Worm (Caenorhabditis elegans) whole organism, L4/young adult: ENCODE data around the gene tag-153.

Experiments
- W03F9.2 ChIP-seq: fragments of 150-350 bp; optimal IDR thresholded peaks from 2 replicates; lab custom pipeline; 2014; ENCODE audit warnings: missing biosample characterization, missing genetic modification characterization
- dao-5 ChIP-seq: sonication (generic microtip); optimal IDR thresholded peaks from 2 replicates; lab custom pipeline; 2016; ENCODE audit warnings: missing genotype, missing genetic modification characterization, moderate library complexity, missing compliant biosample characterization
- him-1 ChIP-seq: sonication (generic microtip); optimal IDR thresholded peaks from 2 replicates; lab custom pipeline; 2016; ENCODE audit warnings: missing genotype, missing genetic modification reagents, missing genetic modification characterization, missing compliant biosample characterization

The tag-153 gene

DNA sequence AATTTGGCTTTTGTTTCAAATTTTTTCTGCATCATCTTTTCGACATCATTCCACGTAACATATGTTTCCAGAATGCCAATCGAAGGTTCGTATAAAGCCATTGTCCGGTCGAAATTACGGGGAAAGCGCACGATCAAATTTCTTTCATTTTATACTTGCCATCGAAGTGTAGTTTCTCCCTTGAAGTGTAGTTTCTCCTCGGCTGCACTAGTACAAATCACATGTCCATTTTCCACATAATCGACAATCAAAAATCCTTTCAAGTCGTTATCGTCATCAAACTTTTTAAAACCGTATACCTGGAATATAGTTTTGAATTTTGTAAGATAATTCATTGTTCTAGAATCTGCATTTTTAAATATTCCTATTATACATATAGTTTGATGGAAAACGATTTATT, 52.5 kb downstream of the tag-153 start, which contains the start of gene E02C12.9:
Gene E02C12.9 (minus strand): TSS at position 101 of the 400 bp plus-strand sequence.
- no peak for TF ChIP-seq dao-5 (tag; lab: Kevin White, UChicago)
- no peak for TF ChIP-seq W03F9.2 (tag; lab: Kevin White, UChicago)
- no peak for TF ChIP-seq him-1 (tag; lab: Kevin White, UChicago)

DNA sequence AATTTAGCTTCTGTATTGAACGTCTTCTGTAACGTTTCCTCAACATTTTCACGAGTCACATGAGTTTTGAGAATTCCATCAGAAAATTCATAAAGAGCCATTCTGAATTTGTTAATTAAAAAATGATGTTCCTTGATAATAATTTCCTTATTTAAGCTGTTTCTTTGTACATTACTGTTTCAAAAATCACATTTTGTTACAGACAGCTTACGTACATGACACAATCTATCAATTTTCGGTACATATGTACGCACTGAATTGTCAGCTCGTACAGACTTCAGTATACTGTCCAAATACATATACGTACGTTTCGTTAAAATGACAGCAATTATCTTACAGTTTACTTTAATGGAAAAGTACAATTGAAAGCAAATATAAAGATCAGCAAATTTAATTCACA, 53.5 kb downstream of the tag-153 start, which contains the start of gene E02C12.19:
Gene E02C12.19 (minus strand): TSS at position 101 of the 400 bp plus-strand sequence.
- no peak for TF ChIP-seq dao-5 (tag; lab: Kevin White, UChicago)
- no peak for TF ChIP-seq him-1 (tag; lab: Kevin White, UChicago)
- no peak for TF ChIP-seq W03F9.2 (tag; lab: Kevin White, UChicago)
